Fruit fly (Drosophila melanogaster) whole organism, embryonic: ENCODE data around the gene CG18563.

Experiments
- Antp ChIP-seq: fragments of 200-800 bp; sonication (Bioruptor generic); optimal IDR thresholded peaks from 3 replicates; lab custom pipeline; 2016; ENCODE audit warnings: missing biosample characterization, missing genetic modification characterization
- B-H2 ChIP-seq: fragments of 200-800 bp; sonication (Bioruptor generic); optimal IDR thresholded peaks from 2 replicates; lab custom pipeline; 2018; ENCODE audit warnings: missing biosample characterization, mild to moderate bottlenecking, missing genetic modification characterization
- Bteb2 ChIP-seq: fragments of 200-800 bp; sonication (Bioruptor generic); optimal IDR thresholded peaks from 2 replicates; lab custom pipeline; 2016; ENCODE audit warnings: missing biosample characterization, missing genetic modification characterization
- CG10565 ChIP-seq: fragments of 200-800 bp; sonication (Bioruptor generic); optimal IDR thresholded peaks from 3 replicates; lab custom pipeline; 2016; ENCODE audit warnings: missing biosample characterization, mild to moderate bottlenecking, missing genetic modification characterization
- CG11093 ChIP-seq: fragments of 200-800 bp; sonication (Bioruptor generic); IDR thresholded peaks from 3 replicates; pipeline ENCODE4 v1.3.6; 2022; ENCODE audit warnings: missing biosample characterization, missing genetic modification characterization
- CG11247 ChIP-seq: fragments of 200-800 bp; sonication (Bioruptor generic); IDR thresholded peaks from 2 replicates; pipeline ENCODE4 v1.3.6; 2022; ENCODE audit warnings: missing biosample characterization, missing genetic modification characterization
- CG13123 ChIP-seq: fragments of 200-800 bp; sonication (Bioruptor generic); optimal IDR thresholded peaks from 2 replicates; lab custom pipeline; 2016; ENCODE audit warnings: missing biosample characterization, missing genetic modification characterization
- CG15269 ChIP-seq: fragments of 200-800 bp; sonication (Bioruptor generic); optimal IDR thresholded peaks from 2 replicates; lab custom pipeline; 2018; ENCODE audit warnings: missing biosample characterization, mild to moderate bottlenecking, missing genetic modification characterization, moderate library complexity
- CG16863 ChIP-seq: fragments of 200-800 bp; sonication (Bioruptor generic); optimal IDR thresholded peaks from 3 replicates; lab custom pipeline; 2016; ENCODE audit warnings: missing biosample characterization, missing genetic modification characterization
- CG2116 ChIP-seq: fragments of 200-800 bp; sonication (Bioruptor generic); optimal IDR thresholded peaks from 3 replicates; lab custom pipeline; 2018; ENCODE audit warnings: missing biosample characterization, mild to moderate bottlenecking, missing genetic modification characterization
- CG2202 ChIP-seq: fragments of 200-800 bp; sonication (Bioruptor generic); optimal IDR thresholded peaks from 2 replicates; lab custom pipeline; 2018; ENCODE audit warnings: missing biosample characterization, mild to moderate bottlenecking, missing genetic modification characterization
- CG2712 ChIP-seq: fragments of 200-800 bp; optimal IDR thresholded peaks from 3 replicates; lab custom pipeline; 2019; ENCODE audit warnings: missing biosample characterization, mild to moderate bottlenecking, missing genetic modification characterization, moderate library complexity
- CG34376 ChIP-seq: fragments of 200-800 bp; sonication (Bioruptor generic); optimal IDR thresholded peaks from 2 replicates; lab custom pipeline; 2018; ENCODE audit warnings: missing biosample characterization, mild to moderate bottlenecking, missing genetic modification characterization
- CG4328 ChIP-seq: fragments of 200-800 bp; sonication (Bioruptor generic); optimal IDR thresholded peaks from 3 replicates; lab custom pipeline; 2017; ENCODE audit warnings: missing biosample characterization, missing genetic modification reagents, missing genetic modification characterization
- CG6254 ChIP-seq: fragments of 200-800 bp; sonication (Bioruptor generic); optimal IDR thresholded peaks from 3 replicates; lab custom pipeline; 2017; ENCODE audit warnings: mild to moderate bottlenecking, missing biosample characterization, missing genetic modification reagents, missing genetic modification characterization
- CG6654 ChIP-seq: fragments of 200-800 bp; sonication (Bioruptor generic); optimal IDR thresholded peaks from 2 replicates; lab custom pipeline; 2017; ENCODE audit warnings: missing biosample characterization, mild to moderate bottlenecking, missing genetic modification characterization
- CG8478 ChIP-seq: fragments of >200 bp; optimal IDR thresholded peaks from 2 replicates; lab custom pipeline; 2018
- Dfd ChIP-seq, 2 experiments: fragments of >200 bp; optimal IDR thresholded peaks; 2 replicates each; lab custom pipeline; 2017; ENCODE audit warnings: missing biosample characterization in 2 of 2, missing genetic modification characterization in 2 of 2
- Dip3 ChIP-seq: fragments of 200-800 bp; sonication (Bioruptor generic); optimal IDR thresholded peaks from 3 replicates; lab custom pipeline; 2016; ENCODE audit warnings: missing biosample characterization, missing genetic modification characterization
- Doc3 ChIP-seq: fragments of 200-800 bp; sonication (Bioruptor generic); IDR thresholded peaks from 3 replicates; pipeline ENCODE4 v1.3.6; 2022; ENCODE audit warnings: missing biosample characterization, missing genetic modification characterization; ENCODE audit not compliant: partially characterized antibody
- ERR ChIP-seq: fragments of 200-800 bp; sonication (Bioruptor generic); optimal IDR thresholded peaks from 2 replicates; lab custom pipeline; 2016; ENCODE audit warnings: missing biosample characterization, missing genetic modification characterization
- Ets97D ChIP-seq: fragments of 200-800 bp; sonication (Bioruptor generic); optimal IDR thresholded peaks from 3 replicates; lab custom pipeline; 2016; ENCODE audit warnings: missing biosample characterization, missing genetic modification characterization
- Gug ChIP-seq: fragments of 200-800 bp; sonication (Bioruptor generic); IDR thresholded peaks from 4 replicates; pipeline ENCODE4 v1.3.6; 2022; ENCODE audit warnings: missing biosample characterization, missing genetic modification characterization
- H15 ChIP-seq: fragments of 200-800 bp; sonication (Bioruptor generic); IDR thresholded peaks from 3 replicates; pipeline ENCODE4 v1.3.6; 2022; ENCODE audit warnings: missing biosample characterization, missing genetic modification characterization
- NK7.1 ChIP-seq: fragments of 200-800 bp; sonication (Bioruptor generic); optimal IDR thresholded peaks from 3 replicates; lab custom pipeline; 2016; ENCODE audit warnings: missing biosample characterization, missing genetic modification characterization
- Neu2 ChIP-seq: fragments of 200-800 bp; sonication (Bioruptor generic); optimal IDR thresholded peaks from 3 replicates; lab custom pipeline; 2016; ENCODE audit warnings: missing biosample characterization, missing genetic modification characterization, borderline replicate concordance
- Poxn ChIP-seq: fragments of 200-800 bp; sonication (Bioruptor generic); IDR thresholded peaks from 2 replicates; pipeline ENCODE4 v1.3.6; 2022; ENCODE audit warnings: missing biosample characterization, missing genetic modification characterization
- Sry-δ ChIP-seq: fragments of 200-800 bp; sonication (Bioruptor generic); optimal IDR thresholded peaks from 2 replicates; lab custom pipeline; 2016; ENCODE audit warnings: missing biosample characterization, missing genetic modification characterization
- abd-A ChIP-seq: fragments of 200-800 bp; sonication (Bioruptor generic); optimal IDR thresholded peaks from 3 replicates; lab custom pipeline; 2019; ENCODE audit warnings: missing biosample characterization, mild to moderate bottlenecking, missing genetic modification characterization, moderate library complexity
- al ChIP-seq: fragments of 200-800 bp; sonication (Bioruptor generic); IDR thresholded peaks from 2 replicates; pipeline ENCODE4 v1.3.6; 2022; ENCODE audit warnings: missing biosample characterization, missing genetic modification characterization
- ara ChIP-seq: fragments of 200-800 bp; sonication (Bioruptor generic); IDR thresholded peaks from 2 replicates; pipeline ENCODE4 v1.3.6; 2022; ENCODE audit warnings: missing biosample characterization, missing genetic modification characterization
- bsh ChIP-seq, 2 experiments: fragments of 200-800 bp; sonication (Bioruptor generic); optimal IDR thresholded peaks; 2 replicates each; lab custom pipeline; 2017 to 2018; ENCODE audit warnings: mild to moderate bottlenecking in 2 of 2, missing biosample characterization in 2 of 2, missing genetic modification characterization in 2 of 2, moderate library complexity in 1 of 2
- chinmo ChIP-seq: fragments of 200-800 bp; sonication (Bioruptor generic); IDR thresholded peaks from 4 replicates; pipeline ENCODE4 v1.3.6; 2022; ENCODE audit warnings: missing biosample characterization, missing genetic modification characterization; ENCODE audit not compliant: partially characterized antibody
- cwo ChIP-seq: fragments of 200-800 bp; sonication (Bioruptor generic); optimal IDR thresholded peaks from 3 replicates; lab custom pipeline; 2017; ENCODE audit warnings: missing biosample characterization, missing genetic modification characterization, mild to moderate bottlenecking, moderate library complexity, missing genetic modification reagents
- da ChIP-seq: fragments of 200-800 bp; sonication (Bioruptor generic); optimal IDR thresholded peaks from 2 replicates; lab custom pipeline; 2016; ENCODE audit warnings: missing biosample characterization, missing genetic modification characterization
- dpn ChIP-seq, 2 experiments: fragments of 200-800 bp; sonication (Bioruptor generic); optimal IDR thresholded peaks; 3 replicates each; lab custom pipeline; 2016; ENCODE audit warnings: missing biosample characterization in 2 of 2, missing genetic modification characterization in 2 of 2
- ewg ChIP-seq: fragments of 200-800 bp; sonication (Bioruptor generic); optimal IDR thresholded peaks from 3 replicates; lab custom pipeline; 2017; ENCODE audit warnings: mild to moderate bottlenecking, missing biosample characterization, missing genetic modification reagents, missing genetic modification characterization
- fd96Cb ChIP-seq: fragments of 200-800 bp; sonication (Bioruptor generic); optimal IDR thresholded peaks from 2 replicates; lab custom pipeline; 2018; ENCODE audit warnings: missing biosample characterization, mild to moderate bottlenecking, missing genetic modification characterization, moderate library complexity
- grau ChIP-seq: fragments of 200-800 bp; optimal IDR thresholded peaks from 3 replicates; lab custom pipeline; 2019; ENCODE audit warnings: missing biosample characterization, mild to moderate bottlenecking, missing genetic modification characterization, moderate library complexity
- gsb ChIP-seq: fragments of 200-800 bp; sonication (Bioruptor generic); IDR thresholded peaks from 2 replicates; pipeline ENCODE4 v1.3.6; 2022; ENCODE audit warnings: missing biosample characterization, missing genetic modification characterization
- nau ChIP-seq: fragments of 200-800 bp; sonication (Bioruptor generic); optimal IDR thresholded peaks from 3 replicates; lab custom pipeline; 2017; ENCODE audit warnings: missing biosample characterization, mild to moderate bottlenecking, missing genetic modification characterization, missing genetic modification reagents
- org-1 ChIP-seq: fragments of 200-800 bp; sonication (Bioruptor generic); optimal IDR thresholded peaks from 2 replicates; lab custom pipeline; 2017; ENCODE audit warnings: missing biosample characterization, missing genetic modification characterization
- pan ChIP-seq, 4 experiments: fragments of >200 bp in 3 of 4; fragments of 200-800 bp in 1 of 4; sonication (Bioruptor generic) in 1 of 4; optimal IDR thresholded peaks in 3 of 4; IDR thresholded peaks in 1 of 4; 2 replicates each; pipeline versions ENCODE4 v1.3.6 to Lab custom; 2017 to 2022; ENCODE audit warnings: missing biosample characterization in 2 of 4, missing genetic modification characterization in 2 of 4, mixed read lengths in 1 of 4
- pum ChIP-seq: fragments of 200-800 bp; sonication (Bioruptor generic); optimal IDR thresholded peaks from 2 replicates; lab custom pipeline; 2016; ENCODE audit warnings: missing biosample characterization, missing genetic modification characterization
- sens-2 ChIP-seq: fragments of 200-800 bp; sonication (Bioruptor generic); IDR thresholded peaks from 2 replicates; pipeline ENCODE4 v1.3.6; 2022; ENCODE audit warnings: missing biosample characterization, missing genetic modification characterization
- slp2 ChIP-seq: fragments of 200-800 bp; sonication (Bioruptor generic); optimal IDR thresholded peaks from 2 replicates; lab custom pipeline; 2016; ENCODE audit warnings: missing biosample characterization, missing genetic modification characterization
- sqz ChIP-seq: fragments of 200-800 bp; sonication (Bioruptor generic); optimal IDR thresholded peaks from 3 replicates; lab custom pipeline; 2018; ENCODE audit warnings: missing biosample characterization, mild to moderate bottlenecking, missing genetic modification characterization
- tna ChIP-seq: fragments of 200-800 bp; sonication (Bioruptor generic); IDR thresholded peaks from 2 replicates; pipeline ENCODE4 v1.3.6; 2022; ENCODE audit warnings: missing biosample characterization, missing genetic modification characterization; ENCODE audit not compliant: partially characterized antibody
- yki ChIP-seq: fragments of >200 bp; optimal IDR thresholded peaks from 3 replicates; lab custom pipeline; 2018

The CG18563 gene

dm6 chr2L:17480943-17481580 lies 23.2 kb upstream of the CG18563 start, which contains the start of the genes fws and Lamtor3 (continued):
- TF ChIP-seq pan (optimal IDR thresholded peaks at IDR 0.05; lab: Kevin White, UChicago) (no peak), pan (GFP tag; optimal IDR thresholded peaks at IDR 0.05 in 1 of 2, IDR thresholded peaks at IDR 0.05 in 1 of 2) (peak in 1 of 2 experiments; percentile 100), tna (GFP tag; lab: Robert Waterston, UW) (no peak; the same call in 1 of the 2 replicates), nau (GFP tag; lab: Kevin White, UChicago) (peak; percentile 96), CG10565 (GFP tag; lab: Kevin White, UChicago) (peak; percentile 74), Antp (GFP tag; lab: Kevin White, UChicago) (peak; percentile 72), bsh (GFP tag; optimal IDR thresholded peaks at IDR 0.05; lab: Kevin White, UChicago) (peak; percentile 95 to 99), ewg (GFP tag; lab: Kevin White, UChicago) (peak; percentile 97), gsb (GFP tag; lab: Robert Waterston, UW) (peak; percentile 99), sens-2 (GFP tag; lab: Robert Waterston, UW) (peak; percentile 98), Neu2 (no peak), org-1 (GFP tag; lab: Kevin White, UChicago) (peak; percentile 95), sqz (GFP tag; lab: Kevin White, UChicago) (peak; percentile 91), Poxn (GFP tag; lab: Robert Waterston, UW) (peak; percentile 97), B-H2 (GFP tag; lab: Kevin White, UChicago) (peak; percentile 46), CG15269 (peak; percentile 98), pum (GFP tag; lab: Kevin White, UChicago) (peak; percentile 68), fd96Cb (peak; percentile 98), Sry-δ (GFP tag; lab: Kevin White, UChicago) (peak; percentile 37), da (GFP tag; lab: Kevin White, UChicago) (peak; percentile 27), CG4328 (peak; percentile 33), Gug (GFP tag; lab: Robert Waterston, UW) (peak; percentile 99), CG6654 (GFP tag; lab: Kevin White, UChicago) (peak; percentile 91), NK7.1 (GFP tag; lab: Kevin White, UChicago) (peak; percentile 62), CG11093 (GFP tag; lab: Robert Waterston, UW) (peak; percentile 99), Doc3 (GFP tag; lab: Robert Waterston, UW) (peak; percentile 53; the same call in 2 of the 3 replicates), Dip3 (GFP tag; lab: Kevin White, UChicago) (peak; percentile 92), H15 (GFP tag; lab: Robert Waterston, UW) (peak; percentile 99), CG13123 (GFP tag; lab: Kevin White, UChicago) (peak; percentile 88), CG16863 (GFP tag; lab: Kevin White, UChicago) (peak; percentile 80), abd-A (no peak), CG8478 (lab: Kevin White, UChicago) (no peak), Dfd (GFP tag; optimal IDR thresholded peaks at IDR 0.05; lab: Kevin White, UChicago) (no peak), CG11247 (GFP tag; lab: Robert Waterston, UW) (peak; percentile 99), CG2712 (tag; lab: Kevin White, UChicago) (peak; percentile 98), slp2 (GFP tag; lab: Kevin White, UChicago) (peak; percentile 85), Ets97D (GFP tag; lab: Kevin White, UChicago) (peak; percentile 75), yki (lab: Kevin White, UChicago) (no peak), cwo (GFP tag; lab: Kevin White, UChicago) (peak; percentile 95), CG2202 (tag; lab: Kevin White, UChicago) (peak; percentile 98), ERR (GFP tag; lab: Kevin White, UChicago) (peak; percentile 39), al (GFP tag; lab: Robert Waterston, UW) (peak; percentile 99), CG6254 (GFP tag; lab: Kevin White, UChicago) (peak; percentile 94), dpn (GFP tag; optimal IDR thresholded peaks at IDR 0.05; lab: Kevin White, UChicago) (peak; percentile 79 to 98), CG34376 (GFP tag; lab: Kevin White, UChicago) (peak; percentile 79), grau (tag; lab: Kevin White, UChicago) (peak; percentile 97), chinmo (GFP tag; lab: Robert Waterston, UW) (0 out of 4 replicates have a peak, but pooled peaks have one; percentile 14), CG2116 (peak; percentile 88), ara (peak; percentile 99), Bteb2 (GFP tag; lab: Kevin White, UChicago) (peak; percentile 90)
